Worm (Caenorhabditis elegans) whole organism, L3 larva: ENCODE measurements around the gene helq-1.

Experiments used
- fkh-10 ChIP-seq: sonication (generic microtip); optimal IDR thresholded peaks from 2 replicates; lab custom pipeline; 2017; ENCODE audit warnings: missing biosample characterization, missing genetic modification reagents, missing genetic modification characterization
- mdl-1 ChIP-seq: fragments of 150-350 bp; optimal IDR thresholded peaks from 2 replicates; lab custom pipeline; 2014; ENCODE audit warnings: missing biosample characterization, missing genetic modification characterization

DNA sequence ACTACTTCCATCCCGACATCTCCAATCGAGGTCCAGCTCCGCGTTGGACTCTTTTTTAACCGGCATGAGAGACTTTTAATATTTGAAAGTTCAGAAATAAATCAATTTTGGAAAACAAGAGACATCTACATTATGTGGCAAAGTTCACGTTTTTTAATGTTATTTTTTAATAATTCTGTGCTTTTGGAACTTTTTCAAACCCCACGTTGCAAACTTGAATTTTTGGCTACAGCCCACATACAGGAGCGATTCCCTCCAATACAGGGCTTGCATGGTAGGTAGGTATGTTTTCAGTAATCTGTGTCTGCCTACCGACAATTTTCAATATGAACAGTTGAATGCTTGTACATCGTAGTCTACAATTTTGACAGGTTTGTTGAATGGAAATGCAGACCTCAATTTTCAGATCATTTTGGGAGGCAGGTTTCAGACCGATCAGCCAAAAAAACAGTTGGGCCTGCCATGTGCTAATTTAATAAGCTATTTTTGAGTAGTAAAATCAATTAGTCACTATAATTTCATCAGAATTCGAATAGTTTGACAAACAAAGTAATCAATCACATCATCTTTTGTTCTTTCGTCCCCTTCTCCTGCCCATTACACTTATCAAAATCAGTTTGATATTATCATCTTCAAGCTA is 18.6 kb upstream of the helq-1 start, which contains the start of the genes Y55B1AR.4 and ttr-7:
- no peak for TF ChIP-seq fkh-10
- TF ChIP-seq mdl-1 (tag; lab: Kevin White, UChicago), result no peak
